Fruit fly (Drosophila melanogaster): Measurements from ENCODE around the gene shv.
A peak's percentile ranks its signal among the peaks of the same experiment; 100 is the strongest.

dm6 chr2L:468745-469358 lies 15.9 kb downstream of the shv start:
- TF ChIP-seq Eip78C (GFP tag) = peak; percentile 87
- TF ChIP-seq CG6792 (GFP tag; optimal IDR thresholded peaks at IDR 0.05) = peak; percentile 40
- peak; percentile 84 for TF ChIP-seq eg (GFP tag; IDR thresholded peaks at IDR 0.05)
- TF ChIP-seq fkh (GFP tag; optimal IDR thresholded peaks at IDR 0.05) = no peak
- TF ChIP-seq CG1621 (tag; optimal IDR thresholded peaks at IDR 0.05) = peak; percentile 31
- TF ChIP-seq Eip75B (GFP tag; optimal IDR thresholded peaks at IDR 0.05) = peak; percentile 34
- peak; percentile 72 for TF ChIP-seq Gug (GFP tag; IDR thresholded peaks at IDR 0.05)
- peak; percentile 84 for TF ChIP-seq CG15336 (GFP tag; IDR thresholded peaks at IDR 0.05)
- peak; percentile 81 for TF ChIP-seq CG6163 (GFP tag; IDR thresholded peaks at IDR 0.05)

Data from whole organism, prepupa.